Fruit fly (Drosophila melanogaster) whole organism, embryonic: ENCODE results near the gene Tmem214.

Experiments
- ATbp ChIP-seq: fragments of 200-800 bp; sonication (Bioruptor generic); optimal IDR thresholded peaks from 2 replicates; lab custom pipeline; 2017; ENCODE audit warnings: missing biosample characterization, mild to moderate bottlenecking, missing genetic modification characterization, missing genetic modification reagents
- Aef1 ChIP-seq: fragments of 200-800 bp; sonication (Bioruptor generic); IDR thresholded peaks from 3 replicates; pipeline ENCODE4 v1.3.6; 2022; ENCODE audit warnings: missing biosample characterization, missing genetic modification characterization
- Bdp1 ChIP-seq: fragments of 200-800 bp; sonication (Bioruptor generic); optimal IDR thresholded peaks from 3 replicates; lab custom pipeline; 2016; ENCODE audit warnings: missing biosample characterization, missing genetic modification characterization
- CG11560 ChIP-seq: fragments of 200-800 bp; sonication (Bioruptor generic); IDR thresholded peaks from 3 replicates; pipeline ENCODE4 v1.3.6; 2022; ENCODE audit warnings: missing biosample characterization, missing genetic modification characterization
- CG11723 ChIP-seq: fragments of 200-800 bp; sonication (Bioruptor generic); optimal IDR thresholded peaks from 2 replicates; lab custom pipeline; 2017; ENCODE audit warnings: missing biosample characterization, mild to moderate bottlenecking, missing genetic modification characterization
- CG12659 ChIP-seq: fragments of 200-800 bp; sonication (Bioruptor generic); optimal IDR thresholded peaks from 3 replicates; lab custom pipeline; 2017; ENCODE audit warnings: mild to moderate bottlenecking, missing biosample characterization, missing genetic modification reagents, missing genetic modification characterization
- CG12769 ChIP-seq: fragments of 200-800 bp; sonication (Bioruptor generic); optimal IDR thresholded peaks from 2 replicates; lab custom pipeline; 2019; ENCODE audit warnings: missing biosample characterization, mild to moderate bottlenecking, missing genetic modification characterization, moderate library complexity
- CG13424 ChIP-seq: fragments of 200-800 bp; sonication (Bioruptor generic); optimal IDR thresholded peaks from 2 replicates; lab custom pipeline; 2019; ENCODE audit warnings: missing biosample characterization, mild to moderate bottlenecking, missing genetic modification characterization, moderate library complexity
- CG14667 ChIP-seq: fragments of 200-800 bp; sonication (Bioruptor generic); IDR thresholded peaks from 2 replicates; pipeline ENCODE4 v1.3.6; 2022; ENCODE audit warnings: missing biosample characterization, missing genetic modification characterization
- CG14710 ChIP-seq: fragments of 200-800 bp; sonication (Bioruptor generic); optimal IDR thresholded peaks from 3 replicates; lab custom pipeline; 2019; ENCODE audit warnings: missing biosample characterization, mild to moderate bottlenecking, missing genetic modification characterization, moderate library complexity
- CG14965 ChIP-seq: fragments of 200-800 bp; sonication (Bioruptor generic); optimal IDR thresholded peaks from 2 replicates; lab custom pipeline; 2016; ENCODE audit warnings: missing biosample characterization, missing genetic modification characterization, borderline replicate concordance
- CG17385 ChIP-seq: fragments of 200-800 bp; sonication (Bioruptor generic); optimal IDR thresholded peaks from 3 replicates; lab custom pipeline; 2018; ENCODE audit warnings: missing biosample characterization, mild to moderate bottlenecking, missing genetic modification characterization
- CG17829 ChIP-seq: fragments of 200-800 bp; optimal IDR thresholded peaks from 2 replicates; lab custom pipeline; 2019; ENCODE audit warnings: missing biosample characterization, mild to moderate bottlenecking, missing genetic modification characterization, moderate library complexity
- CG17912 ChIP-seq: fragments of 200-800 bp; sonication (Bioruptor generic); optimal IDR thresholded peaks from 2 replicates; lab custom pipeline; 2018; ENCODE audit warnings: missing biosample characterization, mild to moderate bottlenecking, missing genetic modification characterization
- CG1832 ChIP-seq: fragments of 200-800 bp; sonication (Bioruptor generic); optimal IDR thresholded peaks from 2 replicates; lab custom pipeline; 2017; ENCODE audit warnings: missing biosample characterization, mild to moderate bottlenecking, missing genetic modification characterization, inconsistent platforms
- CG31441 ChIP-seq: fragments of 200-800 bp; sonication (Bioruptor generic); IDR thresholded peaks from 2 replicates; pipeline ENCODE4 v1.3.6; 2022; ENCODE audit warnings: missing biosample characterization, missing genetic modification characterization
- CG33213 ChIP-seq: fragments of 200-800 bp; sonication (Bioruptor generic); optimal IDR thresholded peaks from 3 replicates; lab custom pipeline; 2016; ENCODE audit warnings: missing biosample characterization, missing genetic modification characterization
- CG33557 ChIP-seq: fragments of 200-800 bp; sonication (Bioruptor generic); optimal IDR thresholded peaks from 2 replicates; lab custom pipeline; 2019; ENCODE audit warnings: missing biosample characterization, mild to moderate bottlenecking, missing genetic modification characterization, moderate library complexity
- CG3847 ChIP-seq: fragments of 200-800 bp; sonication (Bioruptor generic); IDR thresholded peaks from 2 replicates; pipeline ENCODE4 v1.3.6; 2022; ENCODE audit warnings: missing biosample characterization, missing genetic modification characterization
- CG6254 ChIP-seq: fragments of 200-800 bp; sonication (Bioruptor generic); optimal IDR thresholded peaks from 3 replicates; lab custom pipeline; 2017; ENCODE audit warnings: mild to moderate bottlenecking, missing biosample characterization, missing genetic modification reagents, missing genetic modification characterization
- CG6272 ChIP-seq: fragments of 200-800 bp; sonication (Bioruptor generic); IDR thresholded peaks from 2 replicates; pipeline ENCODE4 v1.3.6; 2022; ENCODE audit warnings: missing biosample characterization, missing genetic modification characterization
- CG7786 ChIP-seq: fragments of 200-800 bp; sonication (Bioruptor generic); optimal IDR thresholded peaks from 2 replicates; lab custom pipeline; 2016; ENCODE audit warnings: missing biosample characterization, missing genetic modification characterization
- CG7839 ChIP-seq: fragments of 200-800 bp; sonication (Bioruptor generic); optimal IDR thresholded peaks from 3 replicates; lab custom pipeline; 2018; ENCODE audit warnings: missing biosample characterization, mild to moderate bottlenecking, missing genetic modification characterization, moderate library complexity
- CG9817 ChIP-seq: fragments of 200-800 bp; sonication (Bioruptor generic); optimal IDR thresholded peaks from 2 replicates; lab custom pipeline; 2018; ENCODE audit warnings: missing biosample characterization, mild to moderate bottlenecking, missing genetic modification characterization, moderate library complexity
- D19A ChIP-seq: fragments of 200-800 bp; optimal IDR thresholded peaks from 3 replicates; lab custom pipeline; 2019; ENCODE audit warnings: missing biosample characterization, mild to moderate bottlenecking, missing genetic modification characterization, moderate library complexity
- Dip2 ChIP-seq: fragments of 200-800 bp; sonication (Bioruptor generic); IDR thresholded peaks from 2 replicates; pipeline ENCODE4 v1.3.6; 2022; ENCODE audit warnings: missing biosample characterization, missing genetic modification characterization
- Doc3 ChIP-seq: fragments of 200-800 bp; sonication (Bioruptor generic); IDR thresholded peaks from 3 replicates; pipeline ENCODE4 v1.3.6; 2022; ENCODE audit warnings: missing biosample characterization, missing genetic modification characterization; ENCODE audit not compliant: partially characterized antibody
- Dp ChIP-seq: fragments of 200-800 bp; sonication (Bioruptor generic); optimal IDR thresholded peaks from 2 replicates; lab custom pipeline; 2018; ENCODE audit warnings: missing biosample characterization, mild to moderate bottlenecking, missing genetic modification characterization, moderate library complexity
- HmgD ChIP-seq: fragments of 200-800 bp; sonication (Bioruptor generic); optimal IDR thresholded peaks from 3 replicates; lab custom pipeline; 2016; ENCODE audit warnings: missing biosample characterization, missing genetic modification characterization
- Med ChIP-seq: fragments of 200-800 bp; sonication (Bioruptor generic); peaks from one replicate; lab custom pipeline; 2016; ENCODE audit warnings: missing biosample characterization, missing genetic modification characterization, mild to moderate bottlenecking, inconsistent platforms, moderate library complexity
- Myb ChIP-seq: fragments of 200-800 bp; sonication (Bioruptor generic); optimal IDR thresholded peaks from 2 replicates; lab custom pipeline; 2016; ENCODE audit warnings: missing biosample characterization, missing genetic modification characterization
- NC2α ChIP-seq: fragments of 200-800 bp; sonication (Bioruptor generic); optimal IDR thresholded peaks from 2 replicates; lab custom pipeline; 2016; ENCODE audit warnings: missing biosample characterization, missing genetic modification characterization
- Oaz ChIP-seq: fragments of 200-800 bp; sonication (Bioruptor generic); IDR thresholded peaks from 2 replicates; pipeline ENCODE4 v1.3.6; 2022; ENCODE audit warnings: missing biosample characterization, missing genetic modification characterization
- ara ChIP-seq: fragments of 200-800 bp; sonication (Bioruptor generic); IDR thresholded peaks from 2 replicates; pipeline ENCODE4 v1.3.6; 2022; ENCODE audit warnings: missing biosample characterization, missing genetic modification characterization
- az2 ChIP-seq: fragments of 200-800 bp; sonication (Bioruptor generic); optimal IDR thresholded peaks from 3 replicates; lab custom pipeline; 2016; ENCODE audit warnings: missing biosample characterization, missing genetic modification characterization
- br ChIP-seq: fragments of >200 bp; optimal IDR thresholded peaks from 2 replicates; lab custom pipeline; 2017
- crol ChIP-seq: fragments of 200-800 bp; sonication (Bioruptor generic); IDR thresholded peaks from 2 replicates; pipeline ENCODE4 v1.3.6; 2022; ENCODE audit warnings: missing biosample characterization, missing genetic modification characterization
- dmrt11E ChIP-seq: fragments of 200-800 bp; sonication (Bioruptor generic); optimal IDR thresholded peaks from 3 replicates; lab custom pipeline; 2018; ENCODE audit warnings: missing biosample characterization, mild to moderate bottlenecking, missing genetic modification characterization, moderate library complexity
- fru ChIP-seq: fragments of >200 bp; optimal IDR thresholded peaks from 2 replicates; lab custom pipeline; 2017
- gcm2 ChIP-seq: fragments of 200-800 bp; sonication (Bioruptor generic); optimal IDR thresholded peaks from 2 replicates; lab custom pipeline; 2016; ENCODE audit warnings: missing biosample characterization, missing genetic modification characterization
- hth ChIP-seq: fragments of >200 bp; optimal IDR thresholded peaks from 2 replicates; lab custom pipeline; 2017; ENCODE audit warnings: inconsistent platforms
- kay ChIP-seq: fragments of 200-800 bp; sonication (Bioruptor generic); optimal IDR thresholded peaks from 2 replicates; lab custom pipeline; 2016; ENCODE audit warnings: missing biosample characterization, missing genetic modification characterization
- knrl ChIP-seq: fragments of 200-800 bp; sonication (Bioruptor generic); IDR thresholded peaks from 3 replicates; pipeline ENCODE4 v1.3.6; 2022; ENCODE audit warnings: missing biosample characterization, missing genetic modification characterization; ENCODE audit not compliant: partially characterized antibody
- onecut ChIP-seq: fragments of 200-800 bp; sonication (Bioruptor generic); IDR thresholded peaks from 2 replicates; pipeline ENCODE4 v1.3.6; 2022; ENCODE audit warnings: missing biosample characterization, missing genetic modification characterization
- pfk ChIP-seq: fragments of 200-800 bp; sonication (Bioruptor generic); optimal IDR thresholded peaks from 2 replicates; lab custom pipeline; 2018; ENCODE audit warnings: missing biosample characterization, mild to moderate bottlenecking, missing genetic modification characterization, moderate library complexity
- pros ChIP-seq: fragments of 200-800 bp; sonication (Bioruptor generic); optimal IDR thresholded peaks from 3 replicates; lab custom pipeline; 2019; ENCODE audit warnings: missing biosample characterization, mild to moderate bottlenecking, missing genetic modification characterization, moderate library complexity
- row ChIP-seq: fragments of 200-800 bp; sonication (Bioruptor generic); IDR thresholded peaks from 3 replicates; pipeline ENCODE4 v1.3.6; 2022; ENCODE audit warnings: missing biosample characterization, missing genetic modification characterization
- scrt ChIP-seq: fragments of 200-800 bp; sonication (Bioruptor generic); optimal IDR thresholded peaks from 2 replicates; lab custom pipeline; 2018; ENCODE audit warnings: missing biosample characterization, mild to moderate bottlenecking, missing genetic modification characterization, moderate library complexity
- sens ChIP-seq: fragments of 200-800 bp; sonication (Bioruptor generic); peaks from one replicate; lab custom pipeline; 2016; ENCODE audit warnings: missing biosample characterization, missing genetic modification characterization
- stc ChIP-seq: fragments of 200-800 bp; sonication (Bioruptor generic); IDR thresholded peaks from 2 replicates; pipeline ENCODE4 v1.3.6; 2022; ENCODE audit warnings: missing biosample characterization, missing genetic modification characterization
- vfl ChIP-seq: fragments of 200-800 bp; sonication (Bioruptor generic); optimal IDR thresholded peaks from 2 replicates; lab custom pipeline; 2016; ENCODE audit warnings: missing biosample characterization, missing genetic modification characterization
- wek ChIP-seq: fragments of 200-800 bp; sonication (Bioruptor generic); optimal IDR thresholded peaks from 3 replicates; lab custom pipeline; 2018; ENCODE audit warnings: missing biosample characterization, mild to moderate bottlenecking, missing genetic modification characterization, moderate library complexity

Tmem214 gene

DNA sequence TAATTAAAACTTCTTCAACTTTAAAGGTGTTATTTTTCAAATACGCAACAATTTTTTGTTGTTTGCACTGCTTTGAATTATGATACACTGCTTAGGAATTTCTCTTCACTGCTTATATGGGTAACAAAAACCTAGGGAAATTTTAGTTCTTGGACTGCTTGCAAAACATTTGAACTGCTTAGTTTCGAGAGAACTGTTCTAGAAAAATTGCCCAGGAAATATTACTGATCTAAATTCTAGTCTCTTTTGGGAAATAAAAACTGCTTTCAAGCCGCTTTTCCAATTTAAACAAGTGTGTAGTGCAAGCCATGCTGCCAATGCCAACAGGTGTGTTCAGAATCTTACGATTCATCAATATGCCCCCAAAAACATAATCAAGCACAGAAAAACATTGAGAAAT, 5.6 kb downstream of the Tmem214 start (continued):
- TF ChIP-seq CG7786 (no peak), kay (GFP tag; lab: Kevin White, UChicago) (peak; percentile 31), CG13424 (tag; lab: Kevin White, UChicago) (peak; percentile 32), CG17829 (tag; lab: Kevin White, UChicago) (peak; percentile 61), CG7839 (tag; lab: Kevin White, UChicago) (peak; percentile 31), Dp (GFP tag; lab: Kevin White, UChicago) (peak; percentile 31), Dip2 (no peak), dmrt11E (peak; percentile 24), CG11560 (tag; lab: Robert Waterston, UW) (no peak), hth (lab: Kevin White, UChicago) (no peak), CG6254 (no peak), CG12659 (GFP tag; lab: Kevin White, UChicago) (peak; percentile 42), fru (lab: Kevin White, UChicago) (no peak), crol (no peak), pfk (peak; percentile 40), CG14965 (no peak), Med (GFP tag; lab: Kevin White, UChicago) (peak; percentile 57), CG31441 (0 out of 2 replicates have a peak, but pooled peaks have one; percentile 28), CG6272 (GFP tag; lab: Robert Waterston, UW) (no peak), CG33213 (GFP tag; lab: Kevin White, UChicago) (peak; percentile 38), ara (GFP tag; lab: Robert Waterston, UW) (no peak; the same call in 1 of the 2 replicates), pros (no peak), gcm2 (GFP tag; lab: Kevin White, UChicago) (no peak), CG17912 (GFP tag; lab: Kevin White, UChicago) (peak; percentile 31), D19A (tag; lab: Kevin White, UChicago) (no peak), CG33557 (peak; percentile 56), CG1832 (GFP tag; lab: Kevin White, UChicago) (no peak), scrt (peak; percentile 75), Bdp1 (peak; percentile 14), row (GFP tag; lab: Robert Waterston, UW) (no peak), br (lab: Kevin White, UChicago) (no peak), wek (GFP tag; lab: Kevin White, UChicago) (no peak), NC2α (GFP tag; lab: Kevin White, UChicago) (no peak), knrl (peak; percentile 64; the same call in 1 of the 3 replicates), Oaz (GFP tag; lab: Robert Waterston, UW) (no peak), stc (no peak), onecut (GFP tag; lab: Robert Waterston, UW) (0 out of 2 replicates have a peak, but pooled peaks have one; percentile 18), CG17385 (GFP tag; lab: Kevin White, UChicago) (no peak), HmgD (GFP tag; lab: Kevin White, UChicago) (peak; percentile 52), Doc3 (GFP tag; lab: Robert Waterston, UW) (no peak), CG3847 (GFP tag; lab: Robert Waterston, UW) (no peak), CG9817 (tag; lab: Kevin White, UChicago) (peak; percentile 42), CG12769 (peak; percentile 2), ATbp (GFP tag; lab: Kevin White, UChicago) (no peak), CG11723 (GFP tag; lab: Kevin White, UChicago) (no peak), vfl (GFP tag; lab: Kevin White, UChicago) (no peak), Myb (GFP tag; lab: Kevin White, UChicago) (peak; percentile 54), az2 (GFP tag; lab: Kevin White, UChicago) (no peak), Aef1 (GFP tag; lab: Robert Waterston, UW) (peak; percentile 57; the same call in 1 of the 3 replicates), CG14667 (GFP tag; lab: Robert Waterston, UW) (no peak), CG14710 (tag; lab: Kevin White, UChicago) (peak; percentile 62), sens (GFP tag; lab: Kevin White, UChicago) (peak; percentile 80)
